Fruit fly (Drosophila melanogaster): ENCODE data around the gene CG3552.

CG3552 gene

dm6 chr3L:9501298-9501697 lies 45.2 kb downstream of the CG3552 start (continued):
- TF ChIP-seq CG17359 (tag; optimal IDR thresholded peaks at IDR 0.05), result no peak
- TF ChIP-seq nerfin-1 (tag; optimal IDR thresholded peaks at IDR 0.05), result peak; percentile 68
- TF ChIP-seq emc (GFP tag; optimal IDR thresholded peaks at IDR 0.05), result no peak

- peak; percentile 73 for TF ChIP-seq Med (GFP tag)
- no peak for TF ChIP-seq CG10431 (GFP tag; optimal IDR thresholded peaks at IDR 0.05)
- TF ChIP-seq nau (GFP tag; optimal IDR thresholded peaks at IDR 0.05), result peak; percentile 28
- peak; percentile 72 for TF ChIP-seq sens (GFP tag)
Observed at dm6 chr3L:9502294-9502693, 46.2 kb downstream of the CG3552 start.

dm6 chr3L:9502856-9503255 lies 46.7 kb downstream of the CG3552 start:
- TF ChIP-seq NC2β (GFP tag; optimal IDR thresholded peaks at IDR 0.05) (no peak), mirr (GFP tag; optimal IDR thresholded peaks at IDR 0.05) (peak; percentile 6), exex (tag; optimal IDR thresholded peaks at IDR 0.05) (peak; percentile 14), chinmo (GFP tag; IDR thresholded peaks at IDR 0.05; ENCODE audit: partially characterized antibody) (0 out of 4 replicates have a peak, but pooled peaks have one; percentile 15), Pdp1 (GFP tag; optimal IDR thresholded peaks at IDR 0.05) (peak in 1 of 2 experiments; percentile 80)

dm6 chr3L:9503552-9504317 lies 47.6 kb downstream of the CG3552 start:
- no peak for TF ChIP-seq psq (GFP tag; optimal IDR thresholded peaks at IDR 0.05)
- no peak for TF ChIP-seq CG13287 (GFP tag; IDR thresholded peaks at IDR 0.05; ENCODE audit: partially characterized antibody)
- no peak for TF ChIP-seq CG14710 (tag; optimal IDR thresholded peaks at IDR 0.05)
- no peak for TF ChIP-seq Hand (GFP tag; optimal IDR thresholded peaks at IDR 0.05)
- TF ChIP-seq CG17186 (GFP tag; optimal IDR thresholded peaks at IDR 0.05), result no peak
- TF ChIP-seq CG2678 (tag; optimal IDR thresholded peaks at IDR 0.05), result peak; percentile 37
- no peak for TF ChIP-seq Doc3 (GFP tag; IDR thresholded peaks at IDR 0.05; ENCODE audit: partially characterized antibody)
- TF ChIP-seq fd96Cb (tag; optimal IDR thresholded peaks at IDR 0.05), result peak; percentile 1
- no peak for TF ChIP-seq CG15696 (tag; optimal IDR thresholded peaks at IDR 0.05)
- TF ChIP-seq al (GFP tag; IDR thresholded peaks at IDR 0.05), result no peak
- TF ChIP-seq GATAe (GFP tag; conservative IDR thresholded peaks at IDR 0.05), result no peak
- peak in 1 of 2 experiments; percentile 8 for TF ChIP-seq Trl (optimal IDR thresholded peaks at IDR 0.05)
- no peak for TF ChIP-seq Trl (GFP tag; optimal IDR thresholded peaks at IDR 0.05)
- no peak for TF ChIP-seq org-1 (GFP tag; optimal IDR thresholded peaks at IDR 0.05)
- no peak for TF ChIP-seq sd (tag; optimal IDR thresholded peaks at IDR 0.05)
- TF ChIP-seq CG9215 (GFP tag; IDR thresholded peaks at IDR 0.05), result no peak
- no peak for TF ChIP-seq fd102C (GFP tag; optimal IDR thresholded peaks at IDR 0.05)
- TF ChIP-seq NC2β (GFP tag; optimal IDR thresholded peaks at IDR 0.05), result no peak
- TF ChIP-seq ab (GFP tag; optimal IDR thresholded peaks at IDR 0.05), result no peak
- TF ChIP-seq cwo (GFP tag; optimal IDR thresholded peaks at IDR 0.05), result peak; percentile 40
- TF ChIP-seq tna (GFP tag; IDR thresholded peaks at IDR 0.05; ENCODE audit: partially characterized antibody), result no peak
- TF ChIP-seq CG1233 (GFP tag; optimal IDR thresholded peaks at IDR 0.05), result peak; percentile 30
- no peak for TF ChIP-seq crol (GFP tag; IDR thresholded peaks at IDR 0.05)
- TF ChIP-seq ttk (GFP tag; IDR thresholded peaks at IDR 0.05), result no peak
- peak; percentile 39 for TF ChIP-seq lab (GFP tag; optimal IDR thresholded peaks at IDR 0.05)
- 0 out of 3 replicates have a peak, but pooled peaks have one; percentile 16 for TF ChIP-seq zfh1 (GFP tag; IDR thresholded peaks at IDR 0.05)
- TF ChIP-seq hkb (optimal IDR thresholded peaks at IDR 0.05), result no peak
- TF ChIP-seq hkb (GFP tag; IDR thresholded peaks at IDR 0.05), result no peak
- TF ChIP-seq CG14965 (GFP tag; optimal IDR thresholded peaks at IDR 0.05; ENCODE audit: borderline replicate concordance), result no peak
- peak; percentile 23 for TF ChIP-seq nmo (GFP tag; optimal IDR thresholded peaks at IDR 0.05)
- TF ChIP-seq CG18599 (GFP tag; optimal IDR thresholded peaks at IDR 0.05), result peak; percentile 22
- no peak for TF ChIP-seq CG4404 (GFP tag; IDR thresholded peaks at IDR 0.05)
- no peak for TF ChIP-seq Ssrp (tag; optimal IDR thresholded peaks at IDR 0.05)

Data from whole organism, embryonic.